Fruit fly (Drosophila melanogaster) ovary, adult (tissue): ENCODE results near the gene CG11357.

Source experiments
- CG17801 ChIP-seq: fragments of 200-800 bp; optimal IDR thresholded peaks from 2 replicates; lab custom pipeline; 2019; ENCODE audit warnings: missing biosample characterization, mild to moderate bottlenecking, missing genetic modification characterization, moderate library complexity; ENCODE audit not compliant: partially characterized antibody

Gene CG11357

DNA sequence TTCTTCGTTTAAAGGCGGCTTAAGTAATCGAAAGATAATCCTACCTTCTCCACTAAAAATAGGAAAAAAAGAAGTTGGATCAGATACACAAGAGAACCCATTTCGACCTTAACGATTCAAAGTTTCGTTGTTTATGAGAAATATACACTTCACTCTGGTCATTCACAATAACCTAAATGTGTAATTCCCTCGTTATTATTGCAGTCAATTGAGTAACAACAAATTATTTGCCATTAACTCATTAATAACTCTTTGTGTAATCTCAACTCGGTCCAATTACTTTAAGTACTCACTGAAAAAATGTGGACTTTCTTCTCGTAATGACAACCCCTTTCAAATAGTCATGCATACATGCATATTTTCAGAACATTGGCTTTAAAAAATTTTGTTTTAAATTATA, 13.3 kb downstream of the CG11357 start, which contains the start of gene CG33777:
Gene CG33777, minus strand, starts transcription at position 101 of the 400 bp plus-strand sequence.
- no peak for TF ChIP-seq CG17801 (GFP tag; lab: Kevin White, UChicago)

DNA sequence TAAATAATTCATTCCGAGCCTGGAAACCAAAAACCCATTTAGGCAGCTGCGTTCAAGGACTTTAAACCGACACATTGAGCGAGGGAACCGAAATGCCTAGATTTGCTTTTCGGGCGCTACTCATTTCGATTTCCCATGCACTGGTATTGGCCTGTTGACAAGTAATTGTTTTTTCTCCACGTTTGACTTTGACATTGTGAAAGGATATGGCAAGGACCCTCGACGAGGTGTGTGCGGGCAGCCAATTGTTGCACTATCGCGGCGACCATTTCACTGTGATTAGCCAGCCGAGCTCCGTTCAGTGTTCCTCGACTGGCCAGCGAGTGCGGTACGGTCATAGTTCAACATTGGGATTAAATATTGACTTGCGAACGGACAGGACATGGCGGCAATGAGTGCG, 13.9 kb downstream of the CG11357 start, which contains the start of gene CG42540:
Gene CG42540, plus strand, starts transcription at position 301 of the 400 bp plus-strand sequence.
- no peak for TF ChIP-seq CG17801 (GFP tag; lab: Kevin White, UChicago)

dm6 chr3L:4556831-4557355, 15.0 kb downstream of the CG11357 start:
- no peak for TF ChIP-seq CG17801 (GFP tag; lab: Kevin White, UChicago)

- no peak for TF ChIP-seq CG17801 (GFP tag; lab: Kevin White, UChicago)
These were observed 32.6 kb downstream of the CG11357 start for dm6 chr3L:4574439-4574838.

DNA sequence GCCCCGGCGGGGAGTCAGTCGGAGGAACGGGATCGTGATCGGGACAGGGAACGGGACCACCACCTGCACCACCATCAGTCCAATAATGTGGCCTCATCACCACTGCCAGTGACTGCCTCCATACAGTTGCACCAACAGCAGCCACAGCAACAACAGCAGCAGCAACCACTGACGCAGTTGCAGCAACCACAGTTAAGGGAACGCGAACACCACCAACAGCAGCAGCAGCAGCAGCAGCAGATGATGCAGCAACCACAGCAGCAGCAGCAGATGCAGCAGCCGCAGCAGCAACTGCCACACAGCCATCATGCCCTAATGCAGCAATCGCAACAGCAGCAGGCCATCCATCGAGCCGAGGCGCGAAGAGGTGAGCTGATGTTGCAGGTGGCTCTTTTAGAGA, 33.5 kb downstream of the CG11357 start:
- TF ChIP-seq CG17801 (GFP tag; lab: Kevin White, UChicago), result no peak

dm6 chr3L:4590051-4590450, 48.2 kb downstream of the CG11357 start:
- TF ChIP-seq CG17801 (GFP tag; lab: Kevin White, UChicago), result no peak

- TF ChIP-seq CG17801 (GFP tag; lab: Kevin White, UChicago), result no peak
These were observed 57.9 kb downstream of the CG11357 start for dm6 chr3L:4599747-4600146.

- no peak for TF ChIP-seq CG17801 (GFP tag; lab: Kevin White, UChicago)
These were observed 60.5 kb downstream of the CG11357 start for dm6 chr3L:4602333-4602732.
